Fruit fly (Drosophila melanogaster): ENCODE data around the gene CG31639.

Gene CG31639

DNA sequence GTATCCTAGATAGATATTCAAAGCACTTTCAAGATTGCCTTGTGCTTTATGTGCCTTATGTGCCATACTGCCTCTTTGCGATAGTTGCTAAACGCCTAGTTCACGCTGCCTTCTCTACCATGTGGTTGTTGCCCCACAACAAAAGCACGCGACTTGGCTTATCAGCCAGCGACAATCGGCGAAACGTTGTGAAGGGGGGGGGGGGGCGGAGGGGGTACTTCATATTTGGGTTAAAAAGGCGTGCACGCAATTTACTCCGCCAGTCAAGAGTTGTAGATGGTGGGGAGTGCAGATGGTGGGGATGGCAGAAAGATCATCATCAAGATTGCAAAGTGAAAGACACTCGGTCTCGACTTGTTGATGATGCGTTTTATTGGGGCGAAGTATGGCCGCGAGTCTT, 14.2 kb upstream of the CG31639 start:
- TF ChIP-seq CG17801 (GFP tag; optimal IDR thresholded peaks at IDR 0.05; ENCODE audit: partially characterized antibody), result no peak

DNA sequence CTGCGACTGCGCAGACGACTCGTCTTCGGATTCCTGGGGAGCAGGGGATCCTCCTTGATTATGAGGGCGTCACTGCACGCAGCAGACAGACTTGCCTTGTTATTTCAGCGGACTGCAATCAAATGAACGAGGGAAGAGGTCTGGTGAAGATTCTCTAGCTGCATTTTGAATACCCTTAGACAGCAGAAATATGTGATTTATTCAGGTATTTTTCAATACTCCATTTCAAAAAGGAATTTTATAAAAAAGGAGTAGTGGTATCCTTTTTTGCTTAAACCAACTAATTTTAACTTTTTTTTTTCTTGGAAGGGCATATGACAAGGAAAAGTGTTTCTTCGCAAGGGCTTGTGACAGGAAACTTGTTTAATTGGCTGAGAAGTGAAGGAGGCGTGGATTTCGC, 10.7 kb upstream of the CG31639 start:
- no peak for TF ChIP-seq CG17801 (GFP tag; optimal IDR thresholded peaks at IDR 0.05; ENCODE audit: partially characterized antibody)

DNA sequence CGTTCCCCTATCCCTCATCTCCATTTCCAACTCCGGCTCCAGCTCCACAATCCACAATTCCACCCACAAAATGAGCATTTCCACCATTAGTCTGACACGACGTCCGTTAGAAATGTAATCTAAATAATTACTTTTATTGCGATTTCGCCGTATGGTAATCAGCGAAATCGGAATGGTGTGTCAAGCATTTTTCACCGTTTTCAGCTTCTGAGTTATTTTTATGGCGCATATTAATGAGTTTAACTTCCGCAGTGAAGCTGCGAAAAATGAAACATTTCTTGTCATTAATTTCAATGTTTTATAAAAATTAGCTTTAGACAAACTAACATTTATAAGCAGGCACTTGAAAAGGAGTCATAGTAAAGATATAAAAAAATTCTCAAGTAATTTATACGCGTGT, 5.2 kb upstream of the CG31639 start, which contains the start of gene CG13989:
Gene CG13989 (plus strand): TSS at position 301 of the 400 bp plus-strand sequence.
- no peak for TF ChIP-seq CG17801 (GFP tag; optimal IDR thresholded peaks at IDR 0.05; ENCODE audit: partially characterized antibody)

DNA sequence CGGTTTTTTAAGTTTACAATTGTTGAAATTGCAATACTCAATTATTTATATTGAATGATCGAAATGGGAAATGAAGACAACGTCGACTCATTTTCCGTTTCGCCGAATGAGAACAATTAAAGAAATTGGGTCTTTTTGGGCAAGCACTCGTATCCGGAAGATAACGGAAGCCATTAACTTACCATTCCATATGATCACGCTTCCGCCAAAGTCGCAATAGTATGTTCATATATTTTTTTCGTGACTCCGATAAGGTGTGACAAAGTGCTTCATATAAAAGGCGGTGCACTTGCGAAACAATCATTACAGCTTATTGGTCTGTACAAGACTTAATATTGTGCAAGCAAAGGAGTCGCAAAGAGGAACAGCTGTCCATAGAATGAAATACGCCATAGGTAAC, 3.3 kb downstream of the CG31639 start, which contains the start of gene Muc26B:
Gene Muc26B (plus strand): TSS at position 301 of the 400 bp plus-strand sequence.
- no peak for TF ChIP-seq CG17801 (GFP tag; optimal IDR thresholded peaks at IDR 0.05; ENCODE audit: partially characterized antibody)

DNA sequence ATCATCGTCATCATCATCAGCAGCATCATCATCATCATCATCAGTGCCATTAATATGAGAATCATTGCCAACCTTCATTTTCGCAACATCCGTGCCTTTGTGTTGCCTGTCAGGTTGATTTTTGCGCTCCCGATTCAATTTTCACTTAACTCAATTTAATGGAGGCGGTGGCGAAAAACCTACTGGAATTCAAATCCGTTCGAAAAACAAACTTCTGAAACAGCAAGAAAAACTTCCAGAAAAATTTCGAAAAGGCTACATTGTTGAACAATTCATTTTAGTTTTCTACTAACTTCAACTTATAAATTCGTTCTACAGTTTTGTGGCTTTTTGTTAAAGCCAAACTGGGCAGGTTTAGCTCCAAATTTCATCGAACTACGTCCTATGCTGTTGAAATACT, 15.9 kb downstream of the CG31639 start, which contains the start of gene CG13991:
Gene CG13991 (plus strand): TSS at position 301 of the 400 bp plus-strand sequence.
- TF ChIP-seq CG17801 (GFP tag; optimal IDR thresholded peaks at IDR 0.05; ENCODE audit: partially characterized antibody), result no peak

DNA sequence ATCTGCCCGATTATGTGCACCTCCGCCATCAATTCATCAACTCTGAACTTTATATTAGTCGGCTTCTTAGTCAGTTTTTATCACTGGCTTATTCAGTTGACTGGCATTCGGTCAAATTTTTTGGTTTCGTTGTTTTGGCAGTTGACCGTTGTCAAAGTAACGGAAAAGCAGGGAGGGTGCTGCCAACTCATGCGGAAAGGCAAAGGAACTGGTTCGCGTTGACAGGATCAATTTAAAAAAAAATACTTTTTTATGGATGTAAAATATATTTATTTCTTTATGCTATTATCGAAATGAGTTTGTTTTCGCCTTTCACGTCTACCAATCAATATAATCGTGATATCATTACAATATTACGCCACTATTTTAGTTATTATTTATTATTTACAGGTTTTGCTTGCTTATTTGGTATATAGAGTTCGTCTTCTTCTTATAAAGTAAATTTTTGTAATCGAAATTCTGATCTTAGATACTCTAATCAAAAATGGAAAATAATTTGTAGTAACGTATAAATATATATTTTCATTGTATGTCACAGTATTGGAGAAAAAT, 24.3 kb downstream of the CG31639 start, which contains the start of the genes B9d2, tctn and CG9222:
Gene B9d2 (minus strand): TSS at position 130 of the 552 bp plus-strand sequence.
Gene tctn (minus strand): TSS at position 130 of the 552 bp plus-strand sequence.
Gene CG9222 (plus strand): TSS at position 502 of the 552 bp plus-strand sequence.
- TF ChIP-seq CG17801 (GFP tag; optimal IDR thresholded peaks at IDR 0.05; ENCODE audit: partially characterized antibody), result no peak

DNA sequence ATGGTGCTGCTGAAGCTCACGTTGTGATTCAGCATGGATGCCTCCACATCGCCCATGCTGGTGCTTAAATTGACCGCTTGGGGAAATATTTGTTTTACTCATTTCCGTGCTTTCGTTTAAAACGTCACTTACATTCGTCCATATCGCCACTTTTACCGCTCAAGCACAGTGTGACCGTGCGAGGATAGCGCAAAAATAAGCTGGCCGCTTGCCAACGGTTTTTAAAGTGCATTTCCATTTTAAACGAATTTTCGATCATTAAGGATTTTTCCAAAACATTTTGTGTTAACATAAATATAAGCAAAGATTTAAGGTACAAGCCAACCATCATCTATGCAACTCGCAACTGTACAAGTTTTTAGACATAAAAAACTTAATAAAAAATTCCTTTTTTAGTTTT, 27.5 kb downstream of the CG31639 start, which contains the start of gene WDR79:
Gene WDR79 (minus strand): TSS at position 298 of the 400 bp plus-strand sequence.
- no peak for TF ChIP-seq CG17801 (GFP tag; optimal IDR thresholded peaks at IDR 0.05; ENCODE audit: partially characterized antibody)

DNA sequence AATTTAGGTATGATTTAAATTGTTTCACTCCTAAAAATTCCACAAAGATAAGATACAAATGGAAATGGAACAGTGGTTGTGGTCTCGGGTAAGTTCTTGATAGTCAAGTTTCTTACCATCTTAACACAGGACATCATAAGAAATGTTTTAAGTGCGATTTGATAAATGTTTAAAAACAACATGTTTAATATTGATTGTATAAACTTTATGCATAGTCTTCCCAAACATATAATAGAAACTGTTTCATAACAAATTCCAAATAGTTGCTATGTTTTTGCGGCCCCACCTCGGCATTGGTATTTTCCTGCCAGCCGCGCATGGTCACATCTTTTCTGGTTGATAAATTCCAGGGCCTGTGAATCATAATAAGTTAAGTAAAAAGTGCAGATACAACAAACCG, 30.1 kb downstream of the CG31639 start, which contains the start of gene Arpc4:
Gene Arpc4 (plus strand): TSS at position 318 of the 400 bp plus-strand sequence.
- peak; percentile 23 for TF ChIP-seq CG17801 (GFP tag; optimal IDR thresholded peaks at IDR 0.05; ENCODE audit: partially characterized antibody)

DNA sequence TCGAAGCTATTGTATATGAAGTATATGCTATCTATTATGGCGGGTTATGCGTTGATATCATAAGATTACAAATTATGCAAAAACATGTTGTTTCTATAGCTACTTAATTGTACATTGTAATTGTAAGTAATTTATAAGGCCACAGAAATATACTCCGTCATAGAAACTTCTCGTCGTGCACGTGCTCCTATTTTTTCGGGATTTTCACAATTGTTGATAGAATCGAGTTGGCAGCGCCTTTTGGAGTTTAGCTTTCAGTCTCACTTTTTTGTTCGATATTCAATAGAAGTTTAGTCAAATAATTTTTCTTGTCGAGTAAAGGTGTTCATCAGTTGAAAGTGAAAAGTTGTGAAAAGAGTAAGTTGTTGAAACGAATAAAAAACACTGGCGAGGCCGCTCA, 36.7 kb downstream of the CG31639 start, which contains the start of gene CG31642:
Gene CG31642 (plus strand): TSS at position 301 of the 400 bp plus-strand sequence.
- TF ChIP-seq CG17801 (GFP tag; optimal IDR thresholded peaks at IDR 0.05; ENCODE audit: partially characterized antibody), result no peak

DNA sequence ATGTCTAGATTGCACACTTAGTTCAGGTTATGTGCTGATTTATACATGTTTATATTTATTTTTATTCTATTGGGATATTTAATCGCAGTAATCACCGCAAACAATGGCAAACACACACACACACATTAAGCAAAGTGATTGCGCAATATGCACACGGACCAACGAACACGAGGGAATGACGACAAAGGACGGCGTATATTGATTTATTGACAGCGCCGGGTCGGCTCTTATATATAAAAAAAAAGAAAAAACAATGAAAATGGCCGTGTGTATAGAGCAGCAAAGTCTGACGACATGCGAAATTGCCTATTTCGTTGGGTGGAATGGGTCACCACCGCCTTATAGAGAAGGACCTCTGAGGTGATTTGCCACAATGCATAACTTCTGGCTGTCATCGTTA, 44.2 kb downstream of the CG31639 start:
- no peak for TF ChIP-seq CG17801 (GFP tag; optimal IDR thresholded peaks at IDR 0.05; ENCODE audit: partially characterized antibody)

DNA sequence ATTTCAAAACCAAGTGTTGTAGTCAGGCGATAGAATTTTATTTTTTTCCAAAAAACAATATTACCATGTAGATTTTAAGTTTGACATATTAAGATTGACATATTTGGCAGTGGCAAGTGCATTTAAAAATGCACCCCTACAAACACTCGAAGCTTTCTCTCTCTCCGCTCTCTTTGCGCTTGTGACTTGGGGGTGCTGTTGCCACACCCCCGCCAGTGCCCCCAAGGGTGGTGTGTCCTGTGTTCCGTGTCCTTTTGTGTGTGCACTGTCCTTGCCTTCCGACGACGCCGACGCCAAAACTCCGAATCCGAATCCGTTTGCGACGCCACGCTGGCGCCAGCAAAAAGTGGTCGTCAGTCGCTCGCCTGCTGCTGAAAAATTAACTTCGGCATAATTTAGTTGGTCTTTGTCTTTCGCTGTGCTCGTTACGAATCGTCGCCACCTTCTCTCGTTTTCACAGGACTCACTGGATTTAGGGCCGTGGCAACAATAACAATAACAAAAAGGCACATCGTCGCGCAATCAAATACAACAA, 45.6 kb downstream of the CG31639 start:
- TF ChIP-seq CG17801 (GFP tag; optimal IDR thresholded peaks at IDR 0.05; ENCODE audit: partially characterized antibody), result no peak

All from ovary, adult (tissue).